Worm (Caenorhabditis elegans): ENCODE measurements around the gene F44D12.8.

DNA sequence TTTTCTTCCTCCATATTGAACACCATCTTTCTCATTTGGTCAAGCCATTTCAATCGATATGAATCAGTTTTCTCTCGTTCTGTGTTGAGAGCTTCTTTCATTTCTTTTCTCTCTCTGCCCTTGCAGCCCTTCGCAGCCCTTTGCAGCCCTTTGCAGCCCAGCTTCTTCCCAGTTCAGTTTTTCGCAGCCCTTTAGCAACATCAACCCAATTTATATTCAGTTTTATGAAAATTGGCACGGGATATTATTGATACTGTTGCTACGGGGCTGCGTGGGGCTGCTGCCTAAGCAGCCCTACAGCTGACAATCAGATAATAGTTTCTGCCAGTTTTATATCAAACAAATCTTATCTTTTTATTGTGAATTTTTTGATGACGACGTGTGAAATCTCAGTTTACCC lies 13.9 kb downstream of the F44D12.8 start, which contains the start of gene F44D12.10:
- TF ChIP-seq flt-1 (GFP tag; IDR thresholded peaks at IDR 0.05) (no peak), klf-2 (GFP tag; conservative IDR thresholded peaks at IDR 0.05) (no peak)
